Fruit fly (Drosophila melanogaster): ENCODE results near the gene CG11263.

DNA sequence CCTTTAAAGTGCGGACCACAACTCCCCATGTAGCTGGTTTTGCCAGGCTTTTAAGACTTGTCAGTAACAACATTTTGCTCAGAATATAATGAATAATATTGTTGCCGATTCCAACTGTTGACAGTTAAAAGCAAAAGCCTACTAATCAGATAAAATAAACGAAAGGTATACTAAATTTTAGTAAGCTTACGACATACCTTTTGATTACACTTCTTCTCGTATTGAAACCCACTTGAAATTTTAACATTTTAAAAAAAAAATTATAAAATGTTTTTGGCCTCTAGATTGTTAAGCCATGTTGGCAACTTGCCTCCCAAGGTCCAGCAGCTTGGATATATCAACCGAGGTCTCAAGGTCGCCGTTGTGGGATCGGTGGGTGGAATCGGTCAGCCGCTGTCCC, 34.4 kb upstream of the CG11263 start, which contains the start of the genes CG10748 and CG10749:
- TF ChIP-seq psq (optimal IDR thresholded peaks at IDR 0.05) (no peak), ttk (optimal IDR thresholded peaks at IDR 0.05) (no peak)

All from Kc167 (cell line).